Worm (Caenorhabditis elegans) whole organism, L3 larva: ENCODE data around the gene irg-7.

Experiments
- fos-1 ChIP-seq: fragments of 150-350 bp; optimal IDR thresholded peaks from 2 replicates; lab custom pipeline; 2014; ENCODE audit warnings: missing biosample characterization, missing genetic modification characterization
- nhr-11 ChIP-seq: fragments of 150-350 bp; optimal IDR thresholded peaks from 2 replicates; lab custom pipeline; 2014; ENCODE audit warnings: missing biosample characterization, missing genetic modification characterization
- nhr-237 ChIP-seq: fragments of 150-350 bp; optimal IDR thresholded peaks from 2 replicates; lab custom pipeline; 2014; ENCODE audit warnings: missing biosample characterization, missing genetic modification characterization
- ztf-11 ChIP-seq: fragments of 150-350 bp; optimal IDR thresholded peaks from 2 replicates; lab custom pipeline; 2014; ENCODE audit warnings: missing biosample characterization, missing genetic modification characterization

DNA sequence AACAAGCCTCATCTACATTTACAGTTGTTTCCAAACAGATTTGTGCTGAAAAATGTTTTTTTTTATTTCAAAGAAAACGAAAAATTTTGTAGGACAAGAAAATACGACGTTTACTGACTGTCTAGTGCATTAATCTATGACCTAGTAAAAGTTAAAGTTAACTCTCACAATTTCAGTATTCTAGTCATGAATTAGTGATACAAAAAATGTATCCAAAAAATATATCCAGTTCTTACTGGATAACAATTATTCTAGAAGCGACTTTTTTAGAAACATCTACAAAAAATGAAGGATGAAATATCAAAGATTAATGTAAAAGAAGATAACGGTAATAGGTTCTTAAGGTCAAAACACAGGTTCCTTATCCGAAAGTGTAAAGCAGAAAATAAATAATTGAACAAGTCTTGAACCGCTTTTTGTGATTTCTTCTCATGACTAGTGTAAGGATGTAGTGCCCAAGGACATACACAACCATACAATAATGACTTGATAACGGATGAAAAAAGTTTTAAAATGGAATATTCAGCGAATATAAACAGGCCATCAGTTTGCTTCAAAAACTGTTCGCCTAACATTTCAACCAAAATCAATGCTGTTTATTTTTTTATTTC is 7.2 kb upstream of the irg-7 start, which contains the start of gene pqn-37:
- TF ChIP-seq nhr-11 = no peak
- TF ChIP-seq fos-1 (tag; lab: Kevin White, UChicago) = no peak
- no peak for TF ChIP-seq nhr-237
- no peak for TF ChIP-seq ztf-11
